Fruit fly (Drosophila melanogaster) whole organism: ENCODE data around the gene CG17896.

Experiments
- CG8478 ChIP-seq: fragments of >200 bp; optimal IDR thresholded peaks from 2 replicates; lab custom pipeline; 2018; ENCODE audit warnings: inconsistent platforms
- pan ChIP-seq: fragments of >200 bp; optimal IDR thresholded peaks from 2 replicates; lab custom pipeline; 2017
- psq ChIP-seq: fragments of >200 bp; optimal IDR thresholded peaks from 2 replicates; lab custom pipeline; 2017
- usp ChIP-seq: fragments of >200 bp; optimal IDR thresholded peaks from 2 replicates; lab custom pipeline; 2017; ENCODE audit warnings: missing biosample characterization, missing genetic modification characterization, mixed read lengths

- TF ChIP-seq CG8478 (lab: Kevin White, UChicago) (no peak), pan (lab: Kevin White, UChicago) (no peak), usp (GFP tag; lab: Kevin White, UChicago) (no peak), psq (lab: Kevin White, UChicago) (no peak)
These were observed 6.3 kb upstream of the CG17896 start for dm6 chrX:499589-500041.
